Worm (Caenorhabditis elegans) whole organism, L2 larva: ENCODE data around the gene C44B11.6.

Experiments used
- F13H6.1 ChIP-seq: sonication (generic microtip); optimal IDR thresholded peaks from 2 replicates; lab custom pipeline; 2016; ENCODE audit warnings: missing genetic modification characterization, missing compliant biosample characterization
- R02D3.7 ChIP-seq: fragments of 150-350 bp; optimal IDR thresholded peaks from 2 replicates; lab custom pipeline; 2014; ENCODE audit warnings: missing biosample characterization, missing genetic modification characterization
- ZK546.5 ChIP-seq: sonication (generic microtip); optimal IDR thresholded peaks from 2 replicates; lab custom pipeline; 2017; ENCODE audit warnings: missing biosample characterization, missing genetic modification characterization
- crh-2 ChIP-seq: sonication (generic microtip); optimal IDR thresholded peaks from 2 replicates; lab custom pipeline; 2017; ENCODE audit warnings: missing biosample characterization, missing genetic modification characterization
- lin-13 ChIP-seq: fragments of 150-350 bp; optimal IDR thresholded peaks from 2 replicates; lab custom pipeline; 2014; ENCODE audit warnings: missing biosample characterization, missing genetic modification reagents, missing genetic modification characterization
- lsy-2 ChIP-seq, 2 experiments: fragments of 150-350 bp in 1 of 2; sonication (generic microtip) in 1 of 2; optimal IDR thresholded peaks; 2 replicates each; lab custom pipeline; 2014 to 2017; ENCODE audit warnings: missing biosample characterization in 2 of 2, missing genetic modification characterization in 2 of 2
- mdl-1 ChIP-seq, 2 experiments: fragments of 150-350 bp in 1 of 2; sonication (generic microtip) in 1 of 2; optimal IDR thresholded peaks; 2 replicates each; lab custom pipeline; 2017; ENCODE audit warnings: missing biosample characterization in 2 of 2, missing genetic modification characterization in 2 of 2
- nhr-12 ChIP-seq: fragments of 150-350 bp; optimal IDR thresholded peaks from 2 replicates; lab custom pipeline; 2014; ENCODE audit warnings: missing biosample characterization, missing genetic modification characterization
- nhr-6 ChIP-seq: fragments of 150-350 bp; optimal IDR thresholded peaks from 2 replicates; lab custom pipeline; 2014; ENCODE audit warnings: missing biosample characterization, missing genetic modification characterization
- skn-1 ChIP-seq: sonication (generic microtip); optimal IDR thresholded peaks from 2 replicates; lab custom pipeline; 2017; ENCODE audit warnings: missing biosample characterization, missing genetic modification characterization
- snpc-4 ChIP-seq: fragments of 150-350 bp; optimal IDR thresholded peaks from 2 replicates; lab custom pipeline; 2014; ENCODE audit warnings: missing biosample characterization, missing genetic modification characterization
- unc-62 ChIP-seq: fragments of 150-350 bp; optimal IDR thresholded peaks from 2 replicates; lab custom pipeline; 2014; ENCODE audit warnings: missing biosample characterization, missing genetic modification reagents, missing genetic modification characterization
- zag-1 ChIP-seq: fragments of 150-350 bp; optimal IDR thresholded peaks from 2 replicates; lab custom pipeline; 2014; ENCODE audit warnings: missing biosample characterization, missing genetic modification characterization
- ztf-11 ChIP-seq: sonication (generic microtip); optimal IDR thresholded peaks from 2 replicates; lab custom pipeline; 2017; ENCODE audit warnings: missing biosample characterization, missing genetic modification characterization

ce11 chrIII:3160490-3160889 lies 7.5 kb downstream of the C44B11.6 start:
- TF ChIP-seq nhr-6 (tag; lab: Kevin White, UChicago) (no peak), ztf-11 (no peak), unc-62 (GFP tag; lab: Kevin White, UChicago) (no peak), nhr-12 (no peak), R02D3.7 (tag; lab: Kevin White, UChicago) (no peak), lsy-2 (tag; optimal IDR thresholded peaks at IDR 0.05; lab: Kevin White, UChicago) (no peak), ZK546.5 (no peak), mdl-1 (tag; optimal IDR thresholded peaks at IDR 0.05; lab: Kevin White, UChicago) (no peak), skn-1 (tag; lab: Kevin White, UChicago) (no peak), lin-13 (GFP tag; lab: Kevin White, UChicago) (no peak), zag-1 (no peak), snpc-4 (tag; lab: Kevin White, UChicago) (no peak), crh-2 (tag; lab: Kevin White, UChicago) (no peak), F13H6.1 (no peak)
